Fruit fly (Drosophila melanogaster) whole organism, wandering third instar larva: Measurements from ENCODE around the gene CG33557.

Experiments used
- Abd-B ChIP-seq: fragments of >200 bp; optimal IDR thresholded peaks from 2 replicates; lab custom pipeline; 2017; ENCODE audit warnings: missing biosample characterization, missing genetic modification characterization
- CG32264 ChIP-seq: fragments of 200-800 bp; sonication (Bioruptor generic); optimal IDR thresholded peaks from 2 replicates; lab custom pipeline; 2016; ENCODE audit warnings: missing biosample characterization, missing genetic modification characterization
- CG9705 ChIP-seq: fragments of 200-800 bp; sonication (Bioruptor generic); optimal IDR thresholded peaks from 2 replicates; lab custom pipeline; 2018; ENCODE audit warnings: missing biosample characterization, mild to moderate bottlenecking, missing genetic modification characterization
- CrebA ChIP-seq: fragments of 200-800 bp; sonication (Bioruptor generic); optimal IDR thresholded peaks from 2 replicates; lab custom pipeline; 2016; ENCODE audit warnings: missing biosample characterization, mild to moderate bottlenecking, missing genetic modification characterization, borderline replicate concordance
- Dfd ChIP-seq: fragments of >200 bp; optimal IDR thresholded peaks from 2 replicates; lab custom pipeline; 2017; ENCODE audit warnings: missing biosample characterization, missing genetic modification characterization
- Dif ChIP-seq: fragments of 200-275, 200-300 bp; sonication (Bioruptor generic); optimal IDR thresholded peaks from 2 replicates; lab custom pipeline; 2018; ENCODE audit warnings: missing biosample characterization, missing genetic modification characterization; ENCODE audit not compliant: partially characterized antibody
- GATAd ChIP-seq: sonication (Bioruptor generic); optimal IDR thresholded peaks from 2 replicates; lab custom pipeline; 2016; ENCODE audit warnings: missing biosample characterization, missing genetic modification characterization
- HLH106 ChIP-seq: fragments of 200-800 bp; optimal IDR thresholded peaks from 3 replicates; lab custom pipeline; 2019; ENCODE audit warnings: missing biosample characterization, mild to moderate bottlenecking, missing genetic modification characterization, moderate library complexity
- Hnf4 ChIP-seq: fragments of 200-800 bp; sonication (Bioruptor generic); optimal IDR thresholded peaks from 2 replicates; lab custom pipeline; 2016; ENCODE audit warnings: missing biosample characterization, mild to moderate bottlenecking, missing genetic modification characterization
- Hr78 ChIP-seq: fragments of >200 bp; optimal IDR thresholded peaks from 2 replicates; lab custom pipeline; 2017; ENCODE audit warnings: missing biosample characterization, missing genetic modification characterization
- Hr83 ChIP-seq: fragments of 200-300 bp; sonication (Bioruptor generic); optimal IDR thresholded peaks from 2 replicates; lab custom pipeline; 2016; ENCODE audit warnings: missing biosample characterization, mild to moderate bottlenecking, missing genetic modification characterization, moderate library complexity; ENCODE audit not compliant: poor library complexity, severe bottlenecking
- Jra ChIP-seq: sonication (Bioruptor generic); optimal IDR thresholded peaks from 2 replicates; lab custom pipeline; 2016; ENCODE audit warnings: missing biosample characterization, missing genetic modification characterization
- Mio ChIP-seq: sonication (Bioruptor generic); optimal IDR thresholded peaks from 2 replicates; lab custom pipeline; 2016; ENCODE audit warnings: missing biosample characterization, missing genetic modification characterization
- Myc ChIP-seq: fragments of >200 bp; optimal IDR thresholded peaks from 2 replicates; lab custom pipeline; 2017
- N ChIP-seq: fragments of >200 bp; optimal IDR thresholded peaks from 2 replicates; lab custom pipeline; 2018; ENCODE audit warnings: missing biosample characterization, missing external identifiers, missing genetic modification characterization
- OdsH ChIP-seq: fragments of 200-800 bp; sonication (Bioruptor generic); optimal IDR thresholded peaks from 2 replicates; lab custom pipeline; 2016; ENCODE audit warnings: missing biosample characterization, mild to moderate bottlenecking, missing genetic modification characterization
- Rel ChIP-seq, 2 experiments: fragments of 200-800 bp; sonication (Bioruptor generic) in 1 of 2; optimal IDR thresholded peaks; 2 replicates in 1 of 2; 3 replicates in 1 of 2; lab custom pipeline; 2016 to 2019; ENCODE audit warnings: mild to moderate bottlenecking in 2 of 2, missing biosample characterization in 2 of 2, missing genetic modification characterization in 2 of 2, moderate library complexity in 1 of 2
- Sp1 ChIP-seq: fragments of 200-800 bp; sonication (Bioruptor generic); optimal IDR thresholded peaks from 3 replicates; lab custom pipeline; 2019; ENCODE audit warnings: missing biosample characterization, mild to moderate bottlenecking, missing genetic modification characterization, moderate library complexity
- Vsx2 ChIP-seq: fragments of 200-300, 225-300 bp; sonication (Bioruptor generic); optimal IDR thresholded peaks from 2 replicates; lab custom pipeline; 2018; ENCODE audit warnings: missing biosample characterization, missing genetic modification characterization; ENCODE audit not compliant: partially characterized antibody
- br ChIP-seq: fragments of 200-800 bp; sonication (Bioruptor generic); optimal IDR thresholded peaks from 2 replicates; lab custom pipeline; 2016; ENCODE audit warnings: missing biosample characterization, missing genetic modification characterization
- brk ChIP-seq: fragments of 200-800 bp; sonication (Bioruptor generic); optimal IDR thresholded peaks from 2 replicates; lab custom pipeline; 2016; ENCODE audit warnings: missing biosample characterization, mild to moderate bottlenecking, missing genetic modification characterization
- dmrt93B ChIP-seq: fragments of 200-800 bp; sonication (Bioruptor generic); optimal IDR thresholded peaks from 2 replicates; lab custom pipeline; 2018; ENCODE audit warnings: missing biosample characterization, mild to moderate bottlenecking, missing genetic modification characterization
- dsf ChIP-seq: sonication (Bioruptor generic); optimal IDR thresholded peaks from 2 replicates; lab custom pipeline; 2016; ENCODE audit warnings: missing biosample characterization, missing genetic modification characterization, borderline replicate concordance
- ey ChIP-seq: fragments of 200-800 bp; sonication (Bioruptor generic); optimal IDR thresholded peaks from 2 replicates; lab custom pipeline; 2016; ENCODE audit warnings: missing biosample characterization, missing genetic modification characterization
- foxo ChIP-seq, 2 experiments: fragments of 200-800 bp; sonication (Bioruptor generic); optimal IDR thresholded peaks; 2 replicates in 1 of 2; 3 replicates in 1 of 2; lab custom pipeline; 2016 to 2017; ENCODE audit warnings: missing biosample characterization in 2 of 2, missing genetic modification characterization in 2 of 2
- fru ChIP-seq: fragments of 200-800 bp; sonication (Bioruptor generic); optimal IDR thresholded peaks from 3 replicates; lab custom pipeline; 2016; ENCODE audit warnings: missing biosample characterization, mild to moderate bottlenecking, missing genetic modification characterization
- h ChIP-seq: fragments of 200-800 bp; sonication (Bioruptor generic); optimal IDR thresholded peaks from 3 replicates; lab custom pipeline; 2016; ENCODE audit warnings: missing biosample characterization, mild to moderate bottlenecking, missing genetic modification characterization
- jim ChIP-seq: fragments of 175-275, 200-325 bp; sonication (Bioruptor generic); optimal IDR thresholded peaks from 2 replicates; lab custom pipeline; 2016; ENCODE audit warnings: missing biosample characterization, mild to moderate bottlenecking, missing genetic modification characterization
- lola ChIP-seq: fragments of >200 bp; optimal IDR thresholded peaks from 2 replicates; lab custom pipeline; 2017; ENCODE audit warnings: missing biosample characterization, missing genetic modification characterization
- pan ChIP-seq: fragments of >200 bp; optimal IDR thresholded peaks from 2 replicates; lab custom pipeline; 2017
- psq ChIP-seq: fragments of 200-800 bp; sonication (Bioruptor generic); optimal IDR thresholded peaks from 3 replicates; lab custom pipeline; 2017; ENCODE audit warnings: missing biosample characterization, mild to moderate bottlenecking, missing genetic modification characterization, moderate library complexity
- rgr ChIP-seq: fragments of 200-800 bp; sonication (Bioruptor generic); optimal IDR thresholded peaks from 3 replicates; lab custom pipeline; 2016; ENCODE audit warnings: missing biosample characterization, mild to moderate bottlenecking, missing genetic modification characterization
- sv ChIP-seq: fragments of 200-800 bp; sonication (Bioruptor generic); optimal IDR thresholded peaks from 3 replicates; lab custom pipeline; 2016; ENCODE audit warnings: missing biosample characterization, missing genetic modification characterization
- tai ChIP-seq: sonication (Bioruptor generic); optimal IDR thresholded peaks from 2 replicates; lab custom pipeline; 2016; ENCODE audit warnings: missing biosample characterization, missing genetic modification characterization
- usp ChIP-seq: fragments of >200 bp; optimal IDR thresholded peaks from 2 replicates; lab custom pipeline; 2017; ENCODE audit warnings: missing biosample characterization, missing genetic modification characterization
- woc ChIP-seq: sonication (Bioruptor generic); optimal IDR thresholded peaks from 2 replicates; lab custom pipeline; 2016; ENCODE audit warnings: missing biosample characterization, mild to moderate bottlenecking, missing genetic modification characterization

CG33557 gene

dm6 chrX:9993427-9994218 lies 15.4 kb upstream of the CG33557 start:
- TF ChIP-seq dmrt93B (GFP tag; lab: Kevin White, UChicago) (peak; percentile 9), GATAd (GFP tag; lab: Kevin White, UChicago) (no peak), CG9705 (GFP tag; lab: Kevin White, UChicago) (no peak), psq (GFP tag; lab: Kevin White, UChicago) (no peak), HLH106 (tag; lab: Kevin White, UChicago) (no peak), Rel (GFP tag; optimal IDR thresholded peaks at IDR 0.05; lab: Kevin White, UChicago) (no peak), Rel (tag; optimal IDR thresholded peaks at IDR 0.05; lab: Kevin White, UChicago) (no peak), Abd-B (GFP tag; lab: Kevin White, UChicago) (no peak), pan (lab: Kevin White, UChicago) (no peak), Dif (peak; percentile 10), ey (GFP tag; lab: Kevin White, UChicago) (no peak), Vsx2 (peak; percentile 4), OdsH (GFP tag; lab: Kevin White, UChicago) (no peak), jim (GFP tag; lab: Kevin White, UChicago) (no peak), h (GFP tag; lab: Kevin White, UChicago) (peak; percentile 43), Sp1 (GFP tag; lab: Kevin White, UChicago) (no peak), woc (GFP tag; lab: Kevin White, UChicago) (peak; percentile 30), Hr78 (GFP tag; lab: Kevin White, UChicago) (no peak), rgr (GFP tag; lab: Kevin White, UChicago) (no peak), brk (GFP tag; lab: Kevin White, UChicago) (no peak), tai (GFP tag; lab: Kevin White, UChicago) (no peak), N (GFP tag; lab: Kevin White, UChicago) (no peak), br (GFP tag; lab: Kevin White, UChicago) (no peak), CrebA (GFP tag; lab: Kevin White, UChicago) (no peak), lola (no peak), Hr83 (no peak), Dfd (GFP tag; lab: Kevin White, UChicago) (no peak), dsf (GFP tag; lab: Kevin White, UChicago) (no peak), foxo (GFP tag; optimal IDR thresholded peaks at IDR 0.05; lab: Kevin White, UChicago) (peak in 1 of 2 experiments; percentile 32), CG32264 (GFP tag; lab: Kevin White, UChicago) (no peak), fru (no peak), Myc (no peak), Hnf4 (GFP tag; lab: Kevin White, UChicago) (no peak), Mio (GFP tag; lab: Kevin White, UChicago) (no peak), sv (GFP tag; lab: Kevin White, UChicago) (no peak)

- TF ChIP-seq usp (no peak), HLH106 (tag; lab: Kevin White, UChicago) (peak; percentile 37), h (GFP tag; lab: Kevin White, UChicago) (no peak), sv (GFP tag; lab: Kevin White, UChicago) (no peak), Hr78 (GFP tag; lab: Kevin White, UChicago) (no peak), Sp1 (GFP tag; lab: Kevin White, UChicago) (no peak), CG9705 (GFP tag; lab: Kevin White, UChicago) (no peak), psq (GFP tag; lab: Kevin White, UChicago) (no peak), lola (no peak), Jra (no peak), Myc (peak; percentile 82), dsf (GFP tag; lab: Kevin White, UChicago) (no peak), foxo (GFP tag; optimal IDR thresholded peaks at IDR 0.05; lab: Kevin White, UChicago) (peak in 1 of 2 experiments; percentile 22), brk (GFP tag; lab: Kevin White, UChicago) (no peak), rgr (GFP tag; lab: Kevin White, UChicago) (no peak)
These were observed 994 bp downstream of the CG33557 start, which contains the start of gene Dna2 for dm6 chrX:10009794-10010614. Gene Dna2 (plus strand): TSS chrX:10010481.
